Fruit fly (Drosophila melanogaster) whole organism, pupa: ENCODE data around the gene CG13694.

Source experiments
- CG10348 ChIP-seq: fragments of 200-800 bp; sonication (Bioruptor generic); IDR thresholded peaks from 2 replicates; pipeline ENCODE4 v1.3.6; 2022; ENCODE audit warnings: missing biosample characterization, missing genetic modification characterization
- CG12605 ChIP-seq: fragments of 200-800 bp; sonication (Bioruptor generic); IDR thresholded peaks from 2 replicates; pipeline ENCODE4 v1.3.6; 2022; ENCODE audit warnings: missing biosample characterization, missing genetic modification characterization
- CG13204 ChIP-seq: fragments of 200-800 bp; sonication (Bioruptor generic); optimal IDR thresholded peaks from 2 replicates; lab custom pipeline; 2018; ENCODE audit warnings: missing biosample characterization, mild to moderate bottlenecking, missing genetic modification characterization, moderate library complexity
- CG14655 ChIP-seq: fragments of 200-800 bp; sonication (Bioruptor generic); optimal IDR thresholded peaks from 3 replicates; lab custom pipeline; 2017; ENCODE audit warnings: mild to moderate bottlenecking, missing biosample characterization, missing genetic modification reagents, missing genetic modification characterization
- CG15710 ChIP-seq: fragments of 200-800 bp; sonication (Bioruptor generic); optimal IDR thresholded peaks from 2 replicates; lab custom pipeline; 2018; ENCODE audit warnings: missing biosample characterization, mild to moderate bottlenecking, missing genetic modification characterization, moderate library complexity
- CG17806 ChIP-seq: fragments of 200-800 bp; sonication (Bioruptor generic); optimal IDR thresholded peaks from 2 replicates; lab custom pipeline; 2018; ENCODE audit warnings: missing biosample characterization, mild to moderate bottlenecking, missing genetic modification characterization, moderate library complexity
- CG32121 ChIP-seq: fragments of 200-800 bp; sonication (Bioruptor generic); IDR thresholded peaks from 2 replicates; pipeline ENCODE4 v1.3.6; 2022; ENCODE audit warnings: missing biosample characterization, missing genetic modification characterization
- CG34367 ChIP-seq: fragments of 200-800 bp; sonication (Bioruptor generic); optimal IDR thresholded peaks from 2 replicates; lab custom pipeline; 2018; ENCODE audit warnings: missing biosample characterization, mild to moderate bottlenecking, missing genetic modification characterization
- CG4496 ChIP-seq: fragments of 200-800 bp; sonication (Bioruptor generic); IDR thresholded peaks from 3 replicates; pipeline ENCODE4 v1.3.6; 2022; ENCODE audit warnings: missing biosample characterization, missing genetic modification characterization
- CG8159 ChIP-seq: fragments of 200-800 bp; sonication (Bioruptor generic); optimal IDR thresholded peaks from 3 replicates; lab custom pipeline; 2018; ENCODE audit warnings: missing biosample characterization, mild to moderate bottlenecking, missing genetic modification characterization, moderate library complexity
- CG8301 ChIP-seq: fragments of 200-800 bp; sonication (Bioruptor generic); optimal IDR thresholded peaks from 2 replicates; lab custom pipeline; 2018; ENCODE audit warnings: missing biosample characterization, mild to moderate bottlenecking, missing genetic modification characterization
- CG9948 ChIP-seq: fragments of 200-800 bp; sonication (Bioruptor generic); optimal IDR thresholded peaks from 2 replicates; lab custom pipeline; 2018; ENCODE audit warnings: missing biosample characterization, mild to moderate bottlenecking, missing genetic modification characterization, moderate library complexity
- D1 ChIP-seq: fragments of 200-800 bp; sonication (Bioruptor generic); optimal IDR thresholded peaks from 2 replicates; lab custom pipeline; 2018; ENCODE audit warnings: missing biosample characterization, mild to moderate bottlenecking, missing genetic modification characterization, moderate library complexity
- EcR ChIP-seq: fragments of 200-800 bp; sonication (Bioruptor generic); optimal IDR thresholded peaks from 3 replicates; lab custom pipeline; 2019; ENCODE audit warnings: missing biosample characterization, missing genetic modification characterization, mild to moderate bottlenecking, moderate library complexity, missing genetic modification reagents
- Ets98B ChIP-seq: fragments of 200-800 bp; sonication (Bioruptor generic); IDR thresholded peaks from 2 replicates; pipeline ENCODE4 v1.3.6; 2022; ENCODE audit warnings: missing biosample characterization, missing genetic modification characterization
- Pif1A ChIP-seq: fragments of 200-800 bp; sonication (Bioruptor generic); optimal IDR thresholded peaks from 3 replicates; lab custom pipeline; 2016; ENCODE audit warnings: missing biosample characterization, missing genetic modification characterization
- Pif1B ChIP-seq: fragments of 200-800 bp; sonication (Bioruptor generic); optimal IDR thresholded peaks from 3 replicates; lab custom pipeline; 2016; ENCODE audit warnings: missing biosample characterization, missing genetic modification characterization
- Snoo ChIP-seq: fragments of 200-800 bp; sonication (Bioruptor generic); optimal IDR thresholded peaks from 3 replicates; lab custom pipeline; 2017; ENCODE audit warnings: missing biosample characterization, mild to moderate bottlenecking, missing genetic modification characterization, inconsistent platforms
- fd96Ca ChIP-seq: fragments of 200-800 bp; sonication (Bioruptor generic); IDR thresholded peaks from 3 replicates; pipeline ENCODE4 v1.3.6; 2022; ENCODE audit warnings: missing biosample characterization, missing genetic modification characterization
- gl ChIP-seq: fragments of 200-800 bp; sonication (Bioruptor generic); optimal IDR thresholded peaks from 2 replicates; lab custom pipeline; 2018; ENCODE audit warnings: missing biosample characterization, mild to moderate bottlenecking, missing genetic modification characterization
- rn ChIP-seq: fragments of 200-800 bp; sonication (Bioruptor generic); IDR thresholded peaks from 2 replicates; pipeline ENCODE4 v1.3.6; 2022; ENCODE audit warnings: missing biosample characterization, missing genetic modification characterization

CG13694 gene

dm6 chr2L:72752-73435 is 43.4 kb downstream of the CG13694 start:
- no peak for TF ChIP-seq Snoo (tag; lab: Kevin White, UChicago)
- TF ChIP-seq CG17806 (tag; lab: Kevin White, UChicago), result no peak
- no peak for TF ChIP-seq CG34367 (tag; lab: Kevin White, UChicago)
- no peak for TF ChIP-seq Pif1B
- TF ChIP-seq gl (tag; lab: Kevin White, UChicago), result no peak

dm6 chr2L:71869-72751 is 44.2 kb downstream of the CG13694 start:
- no peak for TF ChIP-seq Pif1A (GFP tag; lab: Kevin White, UChicago)
- no peak for TF ChIP-seq CG15710 (tag; lab: Kevin White, UChicago)
- peak; percentile 56; the same call in 1 of the 3 replicates for TF ChIP-seq CG4496 (GFP tag; lab: Robert Waterston, UW)
- TF ChIP-seq gl (tag; lab: Kevin White, UChicago), result no peak
- TF ChIP-seq CG10348 (GFP tag; lab: Robert Waterston, UW), result no peak
- peak; percentile 40; the same call in 1 of the 2 replicates for TF ChIP-seq Ets98B (GFP tag; lab: Robert Waterston, UW)
- no peak for TF ChIP-seq EcR
- 0 out of 2 replicates have a peak, but pooled peaks have one; percentile 7 for TF ChIP-seq CG12605 (GFP tag; lab: Robert Waterston, UW)

- TF ChIP-seq Ets98B (GFP tag; lab: Robert Waterston, UW), result no peak
- TF ChIP-seq CG15710 (tag; lab: Kevin White, UChicago), result no peak
- TF ChIP-seq CG9948 (tag; lab: Kevin White, UChicago), result no peak
- TF ChIP-seq rn, result no peak
These were observed 44.8 kb downstream of the CG13694 start, which contains the start of gene galectin for dm6 chr2L:71457-71856. TSS of gene galectin (plus strand) at chr2L:71757.

dm6 chr2L:69560-69959 is 46.7 kb downstream of the CG13694 start:
- TF ChIP-seq CG8301 (no peak), EcR (no peak), CG8159 (tag; lab: Kevin White, UChicago) (no peak), CG10348 (GFP tag; lab: Robert Waterston, UW) (no peak), gl (tag; lab: Kevin White, UChicago) (no peak), Snoo (tag; lab: Kevin White, UChicago) (no peak), CG13204 (GFP tag; lab: Kevin White, UChicago) (no peak), fd96Ca (GFP tag; lab: Robert Waterston, UW) (no peak), CG15710 (tag; lab: Kevin White, UChicago) (no peak), CG32121 (no peak)

- TF ChIP-seq CG12605 (GFP tag; lab: Robert Waterston, UW) (0 out of 2 replicates have a peak, but pooled peaks have one; percentile 7), CG10348 (GFP tag; lab: Robert Waterston, UW) (no peak)
These were observed 49.0 kb downstream of the CG13694 start for dm6 chr2L:67279-67657.

dm6 chr2L:66369-67278 is 49.7 kb downstream of the CG13694 start, which contains the start of gene dbr:
TSS of gene dbr (plus strand) at chr2L:66482.
- TF ChIP-seq CG8159 (tag; lab: Kevin White, UChicago) (peak; percentile 62), CG13204 (GFP tag; lab: Kevin White, UChicago) (peak; percentile 80), Pif1B (peak; percentile 17), CG9948 (tag; lab: Kevin White, UChicago) (peak; percentile 33), CG17806 (tag; lab: Kevin White, UChicago) (peak; percentile 34), CG15710 (tag; lab: Kevin White, UChicago) (peak; percentile 75), Snoo (tag; lab: Kevin White, UChicago) (peak; percentile 34), CG12605 (GFP tag; lab: Robert Waterston, UW) (peak; percentile 77), CG14655 (GFP tag; lab: Kevin White, UChicago) (peak; percentile 75), rn (no peak), Pif1A (GFP tag; lab: Kevin White, UChicago) (peak; percentile 52), CG8301 (peak; percentile 47), CG32121 (peak; percentile 75), EcR (peak; percentile 6), CG10348 (GFP tag; lab: Robert Waterston, UW) (no peak), Ets98B (GFP tag; lab: Robert Waterston, UW) (peak; percentile 85), fd96Ca (GFP tag; lab: Robert Waterston, UW) (no peak; the same call in 1 of the 3 replicates), CG34367 (tag; lab: Kevin White, UChicago) (peak; percentile 47), gl (tag; lab: Kevin White, UChicago) (peak; percentile 78), CG4496 (GFP tag; lab: Robert Waterston, UW) (peak; percentile 87), D1 (tag; lab: Kevin White, UChicago) (no peak)
